Fruit fly (Drosophila melanogaster) whole organism, prepupa: ENCODE measurements around the gene Ssb-c31a.
A peak's percentile ranks its signal among the peaks of the same experiment; 100 is the strongest.

Source experiments
- CG11762 ChIP-seq: fragments of 200-800 bp; sonication (Bioruptor generic); optimal IDR thresholded peaks from 3 replicates; lab custom pipeline; 2016; ENCODE audit warnings: missing biosample characterization, missing genetic modification characterization; ENCODE audit not compliant: insufficient read depth
- CG11902 ChIP-seq: fragments of 200-800 bp; sonication (Bioruptor generic); optimal IDR thresholded peaks from 3 replicates; lab custom pipeline; 2016; ENCODE audit warnings: missing biosample characterization, missing genetic modification characterization
- CG15336 ChIP-seq: fragments of 200-800 bp; sonication (Bioruptor generic); IDR thresholded peaks from 2 replicates; pipeline ENCODE4 v1.3.6; 2022; ENCODE audit warnings: missing biosample characterization, missing genetic modification characterization
- CG1621 ChIP-seq: fragments of 200-800 bp; sonication (Bioruptor generic); optimal IDR thresholded peaks from 3 replicates; lab custom pipeline; 2018; ENCODE audit warnings: missing biosample characterization, mild to moderate bottlenecking, missing genetic modification characterization
- CG16779 ChIP-seq: fragments of 200-800 bp; sonication (Bioruptor generic); optimal IDR thresholded peaks from 3 replicates; lab custom pipeline; 2017; ENCODE audit warnings: missing biosample characterization, mild to moderate bottlenecking, missing genetic modification characterization
- CG3032 ChIP-seq: fragments of 200-800 bp; optimal IDR thresholded peaks from 2 replicates; lab custom pipeline; 2019; ENCODE audit warnings: missing biosample characterization, mild to moderate bottlenecking, missing genetic modification characterization, moderate library complexity
- CG32006 ChIP-seq: fragments of 200-800 bp; sonication (Bioruptor generic); optimal IDR thresholded peaks from 3 replicates; lab custom pipeline; 2017; ENCODE audit warnings: missing biosample characterization, mild to moderate bottlenecking, missing genetic modification characterization
- CG34406 ChIP-seq: fragments of 200-800 bp; sonication (Bioruptor generic); optimal IDR thresholded peaks from 3 replicates; lab custom pipeline; 2016; ENCODE audit warnings: missing biosample characterization, missing genetic modification characterization
- CG3919 ChIP-seq: fragments of 200-800 bp; sonication (Bioruptor generic); optimal IDR thresholded peaks from 3 replicates; lab custom pipeline; 2016; ENCODE audit warnings: missing biosample characterization, missing genetic modification characterization
- CG4318 ChIP-seq: fragments of 200-800 bp; sonication (Bioruptor generic); optimal IDR thresholded peaks from 3 replicates; lab custom pipeline; 2017; ENCODE audit warnings: missing biosample characterization, mild to moderate bottlenecking, missing genetic modification characterization
- CG6276 ChIP-seq: fragments of 200-800 bp; sonication (Bioruptor generic); optimal IDR thresholded peaks from 2 replicates; lab custom pipeline; 2017; ENCODE audit warnings: missing biosample characterization, mild to moderate bottlenecking, missing genetic modification characterization
- CG6808 ChIP-seq: fragments of 200-800 bp; sonication (Bioruptor generic); optimal IDR thresholded peaks from 3 replicates; lab custom pipeline; 2017; ENCODE audit warnings: missing biosample characterization, missing genetic modification characterization, mild to moderate bottlenecking, moderate library complexity, missing genetic modification reagents
- CG7368 ChIP-seq: fragments of 200-800 bp; sonication (Bioruptor generic); optimal IDR thresholded peaks from 3 replicates; lab custom pipeline; 2016; ENCODE audit warnings: missing biosample characterization, missing genetic modification characterization
- CG8119 ChIP-seq: fragments of 200-800 bp; sonication (Bioruptor generic); IDR thresholded peaks from 3 replicates; pipeline ENCODE4 v1.3.6; 2022; ENCODE audit warnings: missing biosample characterization, missing genetic modification characterization
- CG8319 ChIP-seq: fragments of 200-800 bp; sonication (Bioruptor generic); optimal IDR thresholded peaks from 3 replicates; lab custom pipeline; 2016; ENCODE audit warnings: missing biosample characterization, missing genetic modification characterization
- CG9139 ChIP-seq: fragments of 200-800 bp; sonication (Bioruptor generic); optimal IDR thresholded peaks from 3 replicates; lab custom pipeline; 2017; ENCODE audit warnings: missing biosample characterization, mild to moderate bottlenecking, missing genetic modification characterization
- Eip78C ChIP-seq: fragments of 200-800 bp; sonication (Bioruptor generic); peaks from one replicate; lab custom pipeline; 2016; ENCODE audit warnings: missing biosample characterization, missing genetic modification characterization
- Eip93F ChIP-seq: fragments of 200-800 bp; sonication (Bioruptor generic); optimal IDR thresholded peaks from 2 replicates; lab custom pipeline; 2016; ENCODE audit warnings: missing biosample characterization, mild to moderate bottlenecking, missing genetic modification characterization
- Ets21C ChIP-seq: fragments of 200-800 bp; sonication (Bioruptor generic); optimal IDR thresholded peaks from 3 replicates; lab custom pipeline; 2016; ENCODE audit warnings: missing biosample characterization, missing genetic modification characterization
- Ets96B ChIP-seq: fragments of 200-800 bp; optimal IDR thresholded peaks from 2 replicates; lab custom pipeline; 2019; ENCODE audit warnings: missing biosample characterization, mild to moderate bottlenecking, missing genetic modification characterization, moderate library complexity
- Gug ChIP-seq: fragments of 200-800 bp; sonication (Bioruptor generic); IDR thresholded peaks from 2 replicates; pipeline ENCODE4 v1.3.6; 2022; ENCODE audit warnings: missing biosample characterization, missing genetic modification characterization
- Hr38 ChIP-seq: sonication (Bioruptor generic); optimal IDR thresholded peaks from 2 replicates; lab custom pipeline; 2016; ENCODE audit warnings: missing biosample characterization, missing genetic modification characterization
- Hr39 ChIP-seq: fragments of 200-800 bp; sonication (Bioruptor generic); optimal IDR thresholded peaks from 2 replicates; lab custom pipeline; 2016; ENCODE audit warnings: missing biosample characterization, missing genetic modification characterization
- Hr4 ChIP-seq: fragments of 200-800 bp; sonication (Bioruptor generic); optimal IDR thresholded peaks from 3 replicates; lab custom pipeline; 2016; ENCODE audit warnings: missing biosample characterization, missing genetic modification characterization
- Met ChIP-seq: fragments of 200-800 bp; sonication (Bioruptor generic); optimal IDR thresholded peaks from 3 replicates; lab custom pipeline; 2016; ENCODE audit warnings: missing biosample characterization, missing genetic modification characterization
- Sox14 ChIP-seq: fragments of 200-800 bp; sonication (Bioruptor generic); optimal IDR thresholded peaks from 3 replicates; lab custom pipeline; 2016; ENCODE audit warnings: missing biosample characterization, missing genetic modification characterization
- Sox15 ChIP-seq: fragments of 200-800 bp; sonication (Bioruptor generic); optimal IDR thresholded peaks from 3 replicates; lab custom pipeline; 2016; ENCODE audit warnings: missing biosample characterization, missing genetic modification characterization
- achi ChIP-seq: fragments of 200-800 bp; sonication (Bioruptor generic); optimal IDR thresholded peaks from 3 replicates; lab custom pipeline; 2016; ENCODE audit warnings: missing biosample characterization, missing genetic modification characterization
- acj6 ChIP-seq: fragments of 200-800 bp; sonication (Bioruptor generic); optimal IDR thresholded peaks from 3 replicates; lab custom pipeline; 2016; ENCODE audit warnings: missing biosample characterization, missing genetic modification characterization
- cyc ChIP-seq: fragments of 200-800 bp; sonication (Bioruptor generic); optimal IDR thresholded peaks from 3 replicates; lab custom pipeline; 2016; ENCODE audit warnings: missing biosample characterization, missing genetic modification characterization
- dac ChIP-seq: fragments of 200-800 bp; sonication (Bioruptor generic); optimal IDR thresholded peaks from 2 replicates; lab custom pipeline; 2017; ENCODE audit warnings: missing biosample characterization, mild to moderate bottlenecking, missing genetic modification characterization
- eg ChIP-seq: fragments of 200-800 bp; sonication (Bioruptor generic); IDR thresholded peaks from 3 replicates; pipeline ENCODE4 v1.3.6; 2022; ENCODE audit warnings: missing biosample characterization, missing genetic modification characterization
- fd59A ChIP-seq: fragments of 200-800 bp; sonication (Bioruptor generic); optimal IDR thresholded peaks from 2 replicates; lab custom pipeline; 2017; ENCODE audit warnings: missing biosample characterization, mild to moderate bottlenecking, missing genetic modification characterization, missing genetic modification reagents
- fd85E ChIP-seq: fragments of 200-800 bp; sonication (Bioruptor generic); optimal IDR thresholded peaks from 3 replicates; lab custom pipeline; 2016; ENCODE audit warnings: missing biosample characterization, missing genetic modification characterization
- fkh ChIP-seq: fragments of 200-800 bp; sonication (Bioruptor generic); optimal IDR thresholded peaks from 3 replicates; lab custom pipeline; 2017; ENCODE audit warnings: missing biosample characterization, mild to moderate bottlenecking, missing genetic modification characterization, moderate library complexity
- lz ChIP-seq: fragments of 200-800 bp; sonication (Bioruptor generic); optimal IDR thresholded peaks from 3 replicates; lab custom pipeline; 2016; ENCODE audit warnings: missing biosample characterization, missing genetic modification characterization
- net ChIP-seq: fragments of 200-800 bp; sonication (Bioruptor generic); optimal IDR thresholded peaks from 3 replicates; lab custom pipeline; 2016; ENCODE audit warnings: missing biosample characterization, missing genetic modification characterization
- salr ChIP-seq, 2 experiments: fragments of 200-800 bp; sonication (Bioruptor generic); optimal IDR thresholded peaks; 3 replicates each; lab custom pipeline; 2016 to 2018; ENCODE audit warnings: missing biosample characterization in 2 of 2, missing genetic modification characterization in 2 of 2, mild to moderate bottlenecking in 1 of 2
- spab ChIP-seq: fragments of 200-800 bp; sonication (Bioruptor generic); optimal IDR thresholded peaks from 2 replicates; lab custom pipeline; 2017; ENCODE audit warnings: missing biosample characterization, mild to moderate bottlenecking, missing genetic modification characterization, missing genetic modification reagents
- ss ChIP-seq, 2 experiments: fragments of 200-800 bp; sonication (Bioruptor generic); optimal IDR thresholded peaks; 2 replicates in 1 of 2; 3 replicates in 1 of 2; lab custom pipeline; 2017 to 2018; ENCODE audit warnings: mild to moderate bottlenecking in 2 of 2, missing biosample characterization in 2 of 2, missing genetic modification characterization in 2 of 2, moderate library complexity in 1 of 2
- svp ChIP-seq: fragments of 200-800 bp; sonication (Bioruptor generic); peaks from one replicate; lab custom pipeline; 2016; ENCODE audit warnings: missing biosample characterization, missing genetic modification characterization
- topi ChIP-seq: fragments of 200-800 bp; sonication (Bioruptor generic); optimal IDR thresholded peaks from 3 replicates; lab custom pipeline; 2016; ENCODE audit warnings: missing biosample characterization, missing genetic modification characterization
- vri ChIP-seq: fragments of 200-800 bp; sonication (Bioruptor generic); optimal IDR thresholded peaks from 3 replicates; lab custom pipeline; 2016; ENCODE audit warnings: missing biosample characterization, mild to moderate bottlenecking, missing genetic modification characterization

Gene Ssb-c31a

dm6 chr2L:8203748-8204147, 7.4 kb upstream of the Ssb-c31a start:
- TF ChIP-seq fkh (GFP tag; lab: Kevin White, UChicago) (peak; percentile 3), achi (GFP tag; lab: Kevin White, UChicago) (no peak), Sox15 (GFP tag; lab: Kevin White, UChicago) (no peak)

dm6 chr2L:8204366-8204765, 6.8 kb upstream of the Ssb-c31a start:
- TF ChIP-seq Sox14 (GFP tag; lab: Kevin White, UChicago) (no peak), CG34406 (GFP tag; lab: Kevin White, UChicago) (no peak), CG32006 (GFP tag; lab: Kevin White, UChicago) (no peak), CG6276 (GFP tag; lab: Kevin White, UChicago) (peak; percentile 26), dac (GFP tag; lab: Kevin White, UChicago) (no peak), Sox15 (GFP tag; lab: Kevin White, UChicago) (no peak), Eip78C (no peak), CG8319 (GFP tag; lab: Kevin White, UChicago) (no peak), CG4318 (GFP tag; lab: Kevin White, UChicago) (no peak), CG8119 (GFP tag; lab: Robert Waterston, UW) (no peak), salr (GFP tag; optimal IDR thresholded peaks at IDR 0.05; lab: Kevin White, UChicago) (no peak), cyc (GFP tag; lab: Kevin White, UChicago) (no peak), Gug (no peak), CG6808 (peak; percentile 19), topi (GFP tag; lab: Kevin White, UChicago) (no peak), ss (GFP tag; optimal IDR thresholded peaks at IDR 0.05; lab: Kevin White, UChicago) (peak in 1 of 2 experiments; percentile 35), net (GFP tag; lab: Kevin White, UChicago) (no peak), Eip93F (GFP tag; lab: Kevin White, UChicago) (no peak), Ets21C (no peak), fd85E (GFP tag; lab: Kevin White, UChicago) (no peak), fd59A (GFP tag; lab: Kevin White, UChicago) (no peak), CG3919 (GFP tag; lab: Kevin White, UChicago) (no peak), CG3032 (no peak), achi (GFP tag; lab: Kevin White, UChicago) (no peak), fkh (GFP tag; lab: Kevin White, UChicago) (no peak), CG15336 (GFP tag; lab: Robert Waterston, UW) (no peak), CG1621 (tag; lab: Kevin White, UChicago) (no peak), Ets96B (tag; lab: Kevin White, UChicago) (no peak), Met (GFP tag; lab: Kevin White, UChicago) (no peak), svp (GFP tag; lab: Kevin White, UChicago) (peak; percentile 66), CG7368 (GFP tag; lab: Kevin White, UChicago) (no peak), CG11902 (GFP tag; lab: Kevin White, UChicago) (no peak), CG9139 (no peak)

dm6 chr2L:8204996-8205567, 6.1 kb upstream of the Ssb-c31a start, which contains the start of gene SLC5A11:
Gene SLC5A11, minus strand, starts transcription at chr2L:8205132.
- TF ChIP-seq eg (GFP tag; lab: Robert Waterston, UW) (peak; percentile 99), CG16779 (tag; lab: Kevin White, UChicago) (peak; percentile 91), CG11902 (GFP tag; lab: Kevin White, UChicago) (peak; percentile 99), CG6808 (peak; percentile 92), cyc (GFP tag; lab: Kevin White, UChicago) (peak; percentile 99), svp (GFP tag; lab: Kevin White, UChicago) (peak; percentile 100), ss (GFP tag; optimal IDR thresholded peaks at IDR 0.05; lab: Kevin White, UChicago) (peak; percentile 99 to 100), CG1621 (tag; lab: Kevin White, UChicago) (peak; percentile 85), Ets96B (tag; lab: Kevin White, UChicago) (peak; percentile 79), vri (GFP tag; lab: Kevin White, UChicago) (peak; percentile 97), CG7368 (GFP tag; lab: Kevin White, UChicago) (peak; percentile 99), Hr38 (GFP tag; lab: Kevin White, UChicago) (no peak), spab (GFP tag; lab: Kevin White, UChicago) (peak; percentile 94), CG8119 (GFP tag; lab: Robert Waterston, UW) (peak; percentile 99), fd59A (GFP tag; lab: Kevin White, UChicago) (peak; percentile 89), achi (GFP tag; lab: Kevin White, UChicago) (peak; percentile 97), Eip93F (GFP tag; lab: Kevin White, UChicago) (peak; percentile 99), fd85E (GFP tag; lab: Kevin White, UChicago) (peak; percentile 96), CG11762 (peak; percentile 97), Eip78C (peak; percentile 100), net (GFP tag; lab: Kevin White, UChicago) (peak; percentile 100), Sox14 (GFP tag; lab: Kevin White, UChicago) (peak; percentile 99), lz (GFP tag; lab: Kevin White, UChicago) (peak; percentile 95), Hr4 (GFP tag; lab: Kevin White, UChicago) (peak; percentile 87), Gug (peak; percentile 96), acj6 (GFP tag; lab: Kevin White, UChicago) (peak; percentile 87), dac (GFP tag; lab: Kevin White, UChicago) (peak; percentile 70), Hr39 (peak; percentile 86), Sox15 (GFP tag; lab: Kevin White, UChicago) (peak; percentile 89), CG4318 (GFP tag; lab: Kevin White, UChicago) (no peak)
